Fruit fly (Drosophila melanogaster): ENCODE measurements around the gene CG14537.

- TF ChIP-seq kay (GFP tag; ENCODE audit: borderline replicate concordance) (no peak), cic (GFP tag; optimal IDR thresholded peaks at IDR 0.05) (no peak), CG33017 (tag; optimal IDR thresholded peaks at IDR 0.05) (no peak), bab1 (GFP tag; optimal IDR thresholded peaks at IDR 0.05) (no peak), Hr96 (GFP tag; optimal IDR thresholded peaks at IDR 0.05) (no peak), CG11617 (GFP tag; optimal IDR thresholded peaks at IDR 0.05) (no peak), pad (GFP tag; optimal IDR thresholded peaks at IDR 0.05) (no peak), tj (GFP tag; optimal IDR thresholded peaks at IDR 0.05) (no peak), toe (GFP tag; optimal IDR thresholded peaks at IDR 0.05) (no peak), CG14711 (tag; optimal IDR thresholded peaks at IDR 0.05) (no peak), ovo (GFP tag; optimal IDR thresholded peaks at IDR 0.05) (no peak)
Observed at dm6 chr2L:7820408-7820807, 19.8 kb upstream of the CG14537 start.

Measured in whole organism, adult.